Worm (Caenorhabditis elegans): ENCODE data around the gene unc-79.

- TF ChIP-seq tab-1 (GFP tag; IDR thresholded peaks at IDR 0.05), result no peak
- no peak for TF ChIP-seq T22C8.4 (GFP tag; IDR thresholded peaks at IDR 0.05)
- TF ChIP-seq med-1 (GFP tag; optimal IDR thresholded peaks at IDR 0.05; ENCODE audit: insufficient read depth), result no peak
- TF ChIP-seq cog-1 (tag; optimal IDR thresholded peaks at IDR 0.05), result no peak
- TF ChIP-seq klf-2 (GFP tag; conservative IDR thresholded peaks at IDR 0.05), result no peak
Observed at ce11 chrIII:4086536-4086935, 20.1 kb downstream of the unc-79 start, which contains the start of gene kin-19.

All from whole organism, midembryonic.